Worm (Caenorhabditis elegans) whole organism, young adult: ENCODE measurements around the gene R07B1.9.

Experiments
- B0019.2 ChIP-seq: fragments of 200-800 bp; sonication (Bioruptor generic); conservative IDR thresholded peaks from 2 replicates; pipeline ENCODE4 v1.3.6; 2022; ENCODE audit warnings: missing genetic modification reagents, missing genetic modification characterization, missing compliant biosample characterization
- B0035.1 ChIP-seq: sonication (generic microtip); optimal IDR thresholded peaks from 2 replicates; lab custom pipeline; 2016; ENCODE audit warnings: missing genetic modification characterization, mild to moderate bottlenecking, missing compliant biosample characterization, missing genotype, missing genetic modification reagents
- D2030.7 ChIP-seq: fragments of 200-800 bp; sonication (Bioruptor generic); IDR thresholded peaks from 2 replicates; pipeline ENCODE4 v1.3.6; 2022; ENCODE audit warnings: missing genetic modification reagents, missing genetic modification characterization, missing compliant biosample characterization
- F23B12.7 ChIP-seq: sonication (generic microtip); optimal IDR thresholded peaks from 2 replicates; lab custom pipeline; 2017; ENCODE audit warnings: missing genetic modification characterization, mild to moderate bottlenecking, missing compliant biosample characterization, antibody characterized with exemption, moderate library complexity; ENCODE audit not compliant: insufficient read depth
- F57C9.4 ChIP-seq: sonication (generic microtip); optimal IDR thresholded peaks from 2 replicates; lab custom pipeline; 2017; ENCODE audit warnings: mild to moderate bottlenecking, missing genetic modification characterization, missing compliant biosample characterization
- T07F8.4 ChIP-seq: sonication (generic microtip); optimal IDR thresholded peaks from 2 replicates; lab custom pipeline; 2016; ENCODE audit warnings: mild to moderate bottlenecking, missing genetic modification characterization, moderate library complexity, missing compliant biosample characterization
- T26A5.8 ChIP-seq: sonication (generic microtip); optimal IDR thresholded peaks from 2 replicates; lab custom pipeline; 2016; ENCODE audit warnings: missing genetic modification characterization, missing compliant biosample characterization
- Y53F4B.3 ChIP-seq: fragments of 200-800 bp; sonication (Bioruptor generic); IDR thresholded peaks from 2 replicates; pipeline ENCODE4 v1.3.6; 2022; ENCODE audit warnings: missing genetic modification reagents, missing genetic modification characterization, missing compliant biosample characterization
- Y79H2A.3 ChIP-seq: fragments of 200-800 bp; sonication (Bioruptor generic); conservative IDR thresholded peaks from 2 replicates; pipeline ENCODE4 v1.3.6; 2022; ENCODE audit warnings: missing genetic modification reagents, missing genetic modification characterization, missing compliant biosample characterization
- attf-5 ChIP-seq: fragments of 200-800 bp; sonication (Bioruptor generic); optimal IDR thresholded peaks from 2 replicates; lab custom pipeline; 2018; ENCODE audit warnings: mild to moderate bottlenecking, missing genetic modification characterization, missing compliant biosample characterization
- cebp-1 ChIP-seq, 2 experiments: fragments of 200-800 bp in 1 of 2; sonication (Bioruptor generic) in 1 of 2; sonication (generic microtip) in 1 of 2; IDR thresholded peaks in 1 of 2; optimal IDR thresholded peaks in 1 of 2; 2 replicates each; pipeline versions ENCODE4 v1.3.6 to Lab custom; 2017 to 2022; ENCODE audit warnings: missing compliant biosample characterization in 2 of 2, missing genetic modification characterization in 2 of 2, mild to moderate bottlenecking in 1 of 2, missing genetic modification reagents in 1 of 2, moderate library complexity in 1 of 2
- ceh-100 ChIP-seq: fragments of 200-800 bp; sonication (Bioruptor generic); IDR thresholded peaks from 2 replicates; pipeline ENCODE4 v1.3.6; 2022; ENCODE audit warnings: missing genetic modification reagents, missing genetic modification characterization, missing compliant biosample characterization
- ceh-40 ChIP-seq: fragments of 200-800 bp; sonication (Bioruptor generic); IDR thresholded peaks from 2 replicates; pipeline ENCODE4 v1.3.6; 2022; ENCODE audit warnings: missing genetic modification characterization, missing compliant biosample characterization
- dox-1 ChIP-seq: fragments of 200-800 bp; sonication (Bioruptor generic); IDR thresholded peaks from 2 replicates; pipeline ENCODE4 v1.3.6; 2022; ENCODE audit warnings: missing genetic modification reagents, missing genetic modification characterization, missing compliant biosample characterization
- dpff-1 ChIP-seq: sonication (generic microtip); optimal IDR thresholded peaks from 2 replicates; lab custom pipeline; 2017; ENCODE audit warnings: mild to moderate bottlenecking, missing genetic modification characterization, missing compliant biosample characterization
- dpl-1 ChIP-seq: fragments of 150-350 bp; optimal IDR thresholded peaks from 2 replicates; lab custom pipeline; 2014; ENCODE audit warnings: missing biosample characterization, missing genetic modification reagents, missing genetic modification characterization
- ets-4 ChIP-seq: fragments of 200-800 bp; sonication (Bioruptor generic); optimal IDR thresholded peaks from 2 replicates; lab custom pipeline; 2018; ENCODE audit warnings: mild to moderate bottlenecking, missing genetic modification characterization, missing compliant biosample characterization
- fkh-3 ChIP-seq: sonication (generic microtip); optimal IDR thresholded peaks from 2 replicates; lab custom pipeline; 2016; ENCODE audit warnings: mild to moderate bottlenecking, missing genetic modification characterization, missing compliant biosample characterization
- hlh-12 ChIP-seq: sonication (generic microtip); optimal IDR thresholded peaks from 2 replicates; lab custom pipeline; 2016; ENCODE audit warnings: missing genetic modification characterization, missing compliant biosample characterization
- lag-1 ChIP-seq: fragments of 200-800 bp; sonication (Bioruptor generic); IDR thresholded peaks from 2 replicates; pipeline ENCODE4 v1.3.6; 2022; ENCODE audit warnings: missing genetic modification reagents, missing genetic modification characterization, missing compliant biosample characterization
- let-526 ChIP-seq: fragments of 200-800 bp; sonication (Bioruptor generic); IDR thresholded peaks from 2 replicates; pipeline ENCODE4 v1.3.6; 2022; ENCODE audit warnings: missing genetic modification reagents, missing genetic modification characterization, missing compliant biosample characterization
- lin-26 ChIP-seq: fragments of 200-800 bp; sonication (Bioruptor generic); IDR thresholded peaks from 2 replicates; pipeline ENCODE4 v1.3.6; 2022; ENCODE audit warnings: missing genetic modification reagents, missing genetic modification characterization, missing compliant biosample characterization
- lin-40 ChIP-seq: sonication (generic microtip); optimal IDR thresholded peaks from 2 replicates; lab custom pipeline; 2016; ENCODE audit warnings: missing genetic modification characterization, mild to moderate bottlenecking, missing compliant biosample characterization, missing genotype, missing genetic modification reagents
- lir-1 ChIP-seq: fragments of 200-800 bp; sonication (Bioruptor generic); conservative IDR thresholded peaks from 2 replicates; pipeline ENCODE4 v1.3.6; 2022; ENCODE audit warnings: missing genetic modification reagents, missing genetic modification characterization, missing compliant biosample characterization
- madf-10 ChIP-seq: sonication (generic microtip); optimal IDR thresholded peaks from 2 replicates; lab custom pipeline; 2016; ENCODE audit warnings: mild to moderate bottlenecking, missing genetic modification characterization, missing compliant biosample characterization
- madf-3 ChIP-seq: fragments of 200-800 bp; sonication (Bioruptor generic); IDR thresholded peaks from 2 replicates; pipeline ENCODE4 v1.3.6; 2022; ENCODE audit warnings: missing genetic modification reagents, missing genetic modification characterization, missing compliant biosample characterization
- madf-6 ChIP-seq: fragments of 200-800 bp; sonication (Bioruptor generic); IDR thresholded peaks from 2 replicates; pipeline ENCODE4 v1.3.6; 2022; ENCODE audit warnings: missing genetic modification reagents, missing genetic modification characterization, missing compliant biosample characterization
- mcd-1 ChIP-seq: fragments of 200-800 bp; sonication (Bioruptor generic); IDR thresholded peaks from 2 replicates; pipeline ENCODE4 v1.3.6; 2022; ENCODE audit warnings: missing genetic modification reagents, missing genetic modification characterization, missing compliant biosample characterization
- mxl-1 ChIP-seq: sonication (generic microtip); optimal IDR thresholded peaks from 2 replicates; lab custom pipeline; 2016; ENCODE audit warnings: missing genetic modification characterization, missing compliant biosample characterization
- nfya-1 ChIP-seq: sonication (generic microtip); optimal IDR thresholded peaks from 2 replicates; lab custom pipeline; 2017; ENCODE audit warnings: antibody characterized with exemption, missing compliant biosample characterization, missing genetic modification characterization, borderline replicate concordance; ENCODE audit not compliant: insufficient read depth
- nfyb-1 ChIP-seq: fragments of 200-800 bp; sonication (Bioruptor generic); IDR thresholded peaks from 2 replicates; pipeline ENCODE4 v1.3.6; 2022; ENCODE audit warnings: missing genetic modification reagents, missing genetic modification characterization, missing compliant biosample characterization
- nhr-179 ChIP-seq: sonication (generic microtip); optimal IDR thresholded peaks from 2 replicates; lab custom pipeline; 2016; ENCODE audit warnings: mild to moderate bottlenecking, missing genetic modification characterization, missing compliant biosample characterization
- nhr-80 ChIP-seq: sonication (generic microtip); optimal IDR thresholded peaks from 2 replicates; lab custom pipeline; 2016; ENCODE audit warnings: missing genetic modification characterization, missing compliant biosample characterization
- pbrm-1 ChIP-seq: fragments of 200-800 bp; sonication (Bioruptor generic); IDR thresholded peaks from 2 replicates; pipeline ENCODE4 v1.3.6; 2022; ENCODE audit warnings: missing genetic modification reagents, missing genetic modification characterization, missing compliant biosample characterization
- rec-8 ChIP-seq, 2 experiments: sonication (generic microtip); optimal IDR thresholded peaks; 2 replicates each; lab custom pipeline; 2016; ENCODE audit warnings: mild to moderate bottlenecking in 2 of 2, missing genetic modification characterization in 2 of 2, missing genetic modification reagents in 2 of 2, missing genotype in 2 of 2, missing biosample characterization in 1 of 2, missing compliant biosample characterization in 1 of 2, moderate library complexity in 1 of 2
- snpc-1.3 ChIP-seq: sonication (generic microtip); optimal IDR thresholded peaks from 2 replicates; lab custom pipeline; 2017; ENCODE audit warnings: missing genetic modification characterization, mild to moderate bottlenecking, missing compliant biosample characterization, antibody characterized with exemption, moderate library complexity, missing genotype, missing genetic modification reagents; ENCODE audit not compliant: insufficient read depth
- snpc-4 ChIP-seq, 5 experiments: fragments of 150-350 bp in 1 of 5; sonication (generic microtip) in 4 of 5; optimal IDR thresholded peaks; 2 replicates each; lab custom pipeline; 2014 to 2018; ENCODE audit warnings: missing genetic modification characterization in 5 of 5, missing biosample characterization in 3 of 5, antibody characterized with exemption in 2 of 5, mild to moderate bottlenecking in 2 of 5, missing compliant biosample characterization in 2 of 5, missing genotype in 2 of 5, moderate library complexity in 2 of 5, missing genetic modification reagents in 1 of 5
- ztf-18 ChIP-seq: sonication (generic microtip); optimal IDR thresholded peaks from 2 replicates; lab custom pipeline; 2016; ENCODE audit warnings: missing genotype, mild to moderate bottlenecking, missing genetic modification characterization, missing compliant biosample characterization

The R07B1.9 gene

DNA sequence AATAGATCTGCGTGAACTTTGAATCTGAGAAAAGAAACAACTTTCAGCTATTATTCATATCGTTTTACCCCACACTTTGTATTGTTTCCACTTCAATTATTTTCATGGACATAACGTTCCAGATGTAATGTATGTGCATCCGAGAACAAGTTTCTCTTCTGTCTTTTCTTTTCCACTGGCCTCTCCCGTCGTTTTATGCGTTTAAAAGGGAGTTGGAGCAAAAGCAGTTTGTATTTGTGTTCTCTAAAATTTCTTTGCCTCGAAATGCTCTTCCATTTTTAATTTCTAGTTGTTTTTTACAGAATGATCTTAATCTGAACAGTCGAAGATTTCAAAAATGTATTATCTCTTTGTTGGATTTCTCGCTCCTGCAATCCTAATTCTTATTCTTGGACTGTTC is 20.6 kb upstream of the R07B1.9 start, which contains the start of gene R07B1.11:
TSS of gene R07B1.11 (plus strand) at position 301 of the 400 bp plus-strand sequence.
- TF ChIP-seq nhr-80 (tag; lab: Kevin White, UChicago) (no peak), lag-1 (no peak), B0019.2 (GFP tag; lab: Robert Waterston, UW) (no peak), nfyb-1 (GFP tag; lab: Robert Waterston, UW) (no peak), pbrm-1 (GFP tag; lab: Robert Waterston, UW) (no peak), hlh-12 (tag; lab: Kevin White, UChicago) (no peak), ztf-18 (no peak), mxl-1 (tag; lab: Kevin White, UChicago) (no peak), attf-5 (no peak), cebp-1 (GFP tag; IDR thresholded peaks at IDR 0.05; lab: Robert Waterston, UW) (no peak), cebp-1 (tag; optimal IDR thresholded peaks at IDR 0.05; lab: Kevin White, UChicago) (no peak), madf-3 (GFP tag; lab: Robert Waterston, UW) (no peak), snpc-4 (GFP tag; optimal IDR thresholded peaks at IDR 0.05; lab: Kevin White, UChicago) (no peak), snpc-4 (tag; optimal IDR thresholded peaks at IDR 0.05; lab: Kevin White, UChicago) (no peak), let-526 (GFP tag; lab: Robert Waterston, UW) (no peak), lin-26 (GFP tag; lab: Robert Waterston, UW) (no peak), rec-8 (tag; optimal IDR thresholded peaks at IDR 0.05; lab: Kevin White, UChicago) (no peak), D2030.7 (GFP tag; lab: Robert Waterston, UW) (no peak), madf-10 (tag; lab: Kevin White, UChicago) (no peak), Y53F4B.3 (GFP tag; lab: Robert Waterston, UW) (no peak), Y79H2A.3 (no peak)
- TF ChIP-seq, all 124 proteins: peak for 0

DNA sequence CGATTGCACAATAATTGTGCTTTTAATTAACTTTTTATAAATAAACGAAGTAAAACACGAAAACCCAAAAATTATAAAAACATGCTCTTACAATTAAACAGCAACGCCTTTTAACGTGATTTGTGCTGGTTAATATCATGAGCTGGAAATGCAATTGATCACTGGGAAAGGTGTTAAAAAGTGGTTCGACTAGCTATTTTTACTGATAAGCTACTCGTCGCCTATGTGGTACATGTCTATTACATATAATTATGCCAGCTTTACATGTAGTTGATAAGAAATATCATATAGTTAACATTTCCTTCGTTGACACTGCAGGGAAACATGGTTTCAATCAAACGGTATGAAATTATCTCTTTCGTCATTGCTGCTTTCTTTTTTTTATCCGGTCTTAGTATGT is 19.1 kb upstream of the R07B1.9 start, which contains the start of gene scav-5:
TSS of gene scav-5 (plus strand) at position 297 of the 400 bp plus-strand sequence.
- TF ChIP-seq T07F8.4 (no peak), attf-5 (no peak), pbrm-1 (GFP tag; lab: Robert Waterston, UW) (no peak), mcd-1 (GFP tag; lab: Robert Waterston, UW) (no peak), ets-4 (GFP tag; lab: Kevin White, UChicago) (peak; percentile 3), nhr-80 (tag; lab: Kevin White, UChicago) (peak; percentile 84)

DNA sequence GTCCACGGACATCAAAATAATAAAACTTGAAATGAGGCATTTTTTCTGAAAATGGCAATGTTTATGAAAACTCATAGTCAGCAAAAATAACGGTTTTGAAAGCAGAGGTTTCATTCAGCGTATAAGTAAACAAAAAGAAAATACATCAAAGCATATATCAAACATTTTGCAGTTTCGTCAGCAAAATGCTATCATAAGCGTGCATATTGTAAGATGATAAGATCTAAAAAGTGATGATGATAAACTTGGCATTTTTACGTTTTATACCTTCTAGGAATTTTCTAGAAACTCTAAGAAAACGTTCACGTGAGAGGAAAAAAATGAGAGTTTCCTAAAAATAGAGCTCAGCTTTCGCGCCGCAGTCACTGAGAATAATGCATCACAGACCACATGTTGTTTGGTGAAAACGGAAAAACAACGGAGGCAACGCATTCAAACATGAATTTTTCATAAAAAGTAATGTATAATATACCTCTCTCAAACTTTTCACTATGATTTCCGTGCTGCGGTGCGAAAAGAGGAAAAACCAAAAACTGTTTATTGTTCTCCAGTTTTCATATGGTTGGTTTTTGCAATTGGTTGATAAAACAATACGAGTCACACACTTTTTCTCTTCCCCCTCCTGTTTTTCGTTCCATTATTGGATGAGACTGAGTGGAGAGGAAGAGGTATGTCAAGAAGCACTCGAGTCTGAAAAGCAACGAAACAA is 14.1 kb upstream of the R07B1.9 start, which contains the start of the genes gst-36 and R07B1.5:
TSS of gene gst-36 (minus strand) at position 45 of the 709 bp plus-strand sequence.
TSS of gene R07B1.5 (plus strand) at position 665 of the 709 bp plus-strand sequence.
- TF ChIP-seq T26A5.8 (no peak), nhr-80 (tag; lab: Kevin White, UChicago) (peak; percentile 68), F57C9.4 (tag; lab: Kevin White, UChicago) (no peak), B0019.2 (GFP tag; lab: Robert Waterston, UW) (no peak), ceh-100 (GFP tag; lab: Robert Waterston, UW) (no peak)

DNA sequence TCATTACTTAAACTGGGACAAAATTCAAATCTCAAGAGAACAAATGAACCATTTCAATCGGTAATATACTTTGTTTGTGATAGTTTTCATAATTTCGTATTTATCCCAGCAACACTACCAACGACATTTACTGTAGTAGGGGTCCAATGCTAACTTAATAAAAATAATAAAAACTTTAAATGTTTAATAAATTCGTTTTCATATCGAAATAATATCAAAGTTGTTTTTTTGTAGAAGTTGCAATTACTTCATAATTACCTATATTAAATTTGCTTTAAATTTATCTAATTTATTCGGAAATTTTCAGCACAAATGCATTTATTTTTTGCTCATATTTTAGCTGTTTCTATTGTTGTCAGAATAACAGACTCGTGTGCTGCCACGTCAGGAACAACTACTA is 10.9 kb upstream of the R07B1.9 start, which contains the start of gene R07B1.6:
TSS of gene R07B1.6 (plus strand) at position 301 of the 400 bp plus-strand sequence.
- TF ChIP-seq dpff-1, result no peak
- no peak for TF ChIP-seq B0035.1 (tag; lab: Kevin White, UChicago)
- no peak for TF ChIP-seq nfya-1 (tag; lab: Kevin White, UChicago)
- no peak for TF ChIP-seq fkh-3
- no peak for TF ChIP-seq dpl-1 (GFP tag; lab: Kevin White, UChicago)
- TF ChIP-seq lir-1 (GFP tag; lab: Robert Waterston, UW), result no peak
- no peak for TF ChIP-seq Y79H2A.3
- no peak for TF ChIP-seq snpc-1.3
- TF ChIP-seq nhr-179 (tag; lab: Kevin White, UChicago), result no peak
- no peak for TF ChIP-seq lin-40 (tag; lab: Kevin White, UChicago)
- no peak for TF ChIP-seq madf-6 (GFP tag; lab: Robert Waterston, UW)
- TF ChIP-seq F23B12.7 (tag; lab: Kevin White, UChicago), result no peak
- no peak for TF ChIP-seq ceh-40 (GFP tag; lab: Robert Waterston, UW)
- no peak for TF ChIP-seq dox-1 (GFP tag; lab: Robert Waterston, UW)
